Worm (Caenorhabditis elegans) whole organism, L4/young adult: ENCODE measurements around the gene dhs-14.

Experiments
- W03F9.2 ChIP-seq: fragments of 150-350 bp; optimal IDR thresholded peaks from 2 replicates; lab custom pipeline; 2014; ENCODE audit warnings: missing biosample characterization, missing genetic modification characterization
- him-1 ChIP-seq: sonication (generic microtip); optimal IDR thresholded peaks from 2 replicates; lab custom pipeline; 2016; ENCODE audit warnings: missing genotype, missing genetic modification reagents, missing genetic modification characterization, missing compliant biosample characterization

- TF ChIP-seq him-1 (tag; lab: Kevin White, UChicago) (no peak), W03F9.2 (tag; lab: Kevin White, UChicago) (no peak)
Measured at ce11 chrV:2803258-2803657, 38.3 kb upstream of the dhs-14 start.
